Fruit fly (Drosophila melanogaster): ENCODE measurements around the gene SAK.

The SAK gene

DNA sequence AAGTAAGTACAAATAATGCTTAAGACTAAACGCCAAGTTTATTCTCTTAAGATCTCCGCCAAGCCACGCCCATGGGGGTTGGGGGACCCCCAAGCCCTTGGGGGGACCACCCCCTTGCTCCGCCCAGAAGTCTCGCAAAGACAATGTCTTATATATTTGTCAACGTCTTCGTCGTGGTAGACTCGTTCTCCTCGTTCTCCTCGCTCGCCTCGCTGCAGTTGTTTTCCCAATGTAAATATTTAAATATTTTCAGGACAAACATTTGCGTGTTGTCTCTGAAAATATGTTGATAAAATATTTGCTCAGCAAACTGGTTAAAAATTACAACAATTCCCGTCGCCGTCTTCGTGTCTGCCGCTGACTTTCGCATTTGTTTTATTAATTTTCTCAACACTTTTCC, 51.4 kb downstream of the SAK start (continued):
- TF ChIP-seq zen2 (GFP tag; IDR thresholded peaks at IDR 0.05; ENCODE audit: partially characterized antibody) (no peak), NFAT (GFP tag; IDR thresholded peaks at IDR 0.05) (no peak), sim (GFP tag; IDR thresholded peaks at IDR 0.05) (peak; percentile 85), ken (GFP tag; IDR thresholded peaks at IDR 0.05) (peak; percentile 36; the same call in 1 of the 3 replicates), CG8290 (GFP tag; optimal IDR thresholded peaks at IDR 0.05) (peak; percentile 15), CG8290 (tag; optimal IDR thresholded peaks at IDR 0.05) (peak in 1 of 2 experiments; percentile 77), CG7786 (GFP tag; optimal IDR thresholded peaks at IDR 0.05) (peak; percentile 5), CG13424 (tag; optimal IDR thresholded peaks at IDR 0.05) (peak; percentile 54), MTF-1 (GFP tag; optimal IDR thresholded peaks at IDR 0.05; ENCODE audit: borderline replicate concordance) (peak; percentile 91), CG15479 (GFP tag; optimal IDR thresholded peaks at IDR 0.05) (peak; percentile 91), tin (GFP tag; optimal IDR thresholded peaks at IDR 0.05) (no peak), hb (GFP tag; IDR thresholded peaks at IDR 0.05; ENCODE audit: partially characterized antibody) (no peak), CG8359 (GFP tag; optimal IDR thresholded peaks at IDR 0.05; ENCODE audit: borderline replicate concordance) (peak; percentile 89), CG30431 (GFP tag; optimal IDR thresholded peaks at IDR 0.05) (peak; percentile 68), CG34422 (GFP tag; IDR thresholded peaks at IDR 0.05) (no peak), Blimp-1 (GFP tag; optimal IDR thresholded peaks at IDR 0.05) (peak; percentile 83), CG14965 (GFP tag; optimal IDR thresholded peaks at IDR 0.05; ENCODE audit: borderline replicate concordance) (peak; percentile 6), jumu (GFP tag; optimal IDR thresholded peaks at IDR 0.05) (no peak), bowl (GFP tag; IDR thresholded peaks at IDR 0.05) (no peak), ftz-f1 (GFP tag; optimal IDR thresholded peaks at IDR 0.05) (no peak), ato (GFP tag; IDR thresholded peaks at IDR 0.05; ENCODE audit: partially characterized antibody) (no peak), nmo (GFP tag; optimal IDR thresholded peaks at IDR 0.05) (peak; percentile 68), lov (optimal IDR thresholded peaks at IDR 0.05) (no peak), lov (GFP tag; IDR thresholded peaks at IDR 0.05) (peak; percentile 90), Lhr (GFP tag; optimal IDR thresholded peaks at IDR 0.05) (peak; percentile 87), CG4328 (GFP tag; optimal IDR thresholded peaks at IDR 0.05) (no peak), ewg (GFP tag; optimal IDR thresholded peaks at IDR 0.05) (peak; percentile 46), CG1603 (tag; optimal IDR thresholded peaks at IDR 0.05) (peak; percentile 89), sd (tag; optimal IDR thresholded peaks at IDR 0.05) (no peak), MBD-R2 (GFP tag; IDR thresholded peaks at IDR 0.05) (no peak), dimm (GFP tag; IDR thresholded peaks at IDR 0.05) (no peak), TFAM (GFP tag; optimal IDR thresholded peaks at IDR 0.05) (peak; percentile 75), BEAF-32 (GFP tag; optimal IDR thresholded peaks at IDR 0.05) (no peak), HLH54F (GFP tag; optimal IDR thresholded peaks at IDR 0.05) (no peak), eyg (GFP tag; optimal IDR thresholded peaks at IDR 0.05) (no peak), CG17359 (tag; optimal IDR thresholded peaks at IDR 0.05) (peak; percentile 77), CG9932 (GFP tag; IDR thresholded peaks at IDR 0.05) (no peak), Sry-δ (GFP tag; optimal IDR thresholded peaks at IDR 0.05) (no peak), tup (GFP tag; optimal IDR thresholded peaks at IDR 0.05) (no peak), ac (GFP tag; optimal IDR thresholded peaks at IDR 0.05) (peak; percentile 100), CG4854 (GFP tag; optimal IDR thresholded peaks at IDR 0.05) (peak; percentile 53), bbx (GFP tag; IDR thresholded peaks at IDR 0.05; ENCODE audit: partially characterized antibody) (no peak), fru (optimal IDR thresholded peaks at IDR 0.05) (no peak), dmrt11E (tag; optimal IDR thresholded peaks at IDR 0.05) (peak; percentile 97), sna (GFP tag; IDR thresholded peaks at IDR 0.05; ENCODE audit: partially characterized antibody) (no peak), crol (GFP tag; IDR thresholded peaks at IDR 0.05) (peak; percentile 56), grau (tag; optimal IDR thresholded peaks at IDR 0.05) (peak; percentile 58), CG7928 (GFP tag; optimal IDR thresholded peaks at IDR 0.05) (no peak), CG7271 (tag; optimal IDR thresholded peaks at IDR 0.05) (peak; percentile 97), B-H1 (GFP tag; IDR thresholded peaks at IDR 0.05) (peak; percentile 15; the same call in 1 of the 3 replicates), slou (GFP tag; optimal IDR thresholded peaks at IDR 0.05) (no peak)

Data from whole organism, embryonic.